Worm (Caenorhabditis elegans) whole organism, mixed stage, embryonic: Measurements from ENCODE around the gene F27E5.5.
A peak's percentile ranks its signal among the peaks of the same experiment; 100 is the strongest.

Source experiments
- M03D4.4 ChIP-seq: sonication (generic microtip); optimal IDR thresholded peaks from 2 replicates; lab custom pipeline; 2017; ENCODE audit warnings: mild to moderate bottlenecking, missing genetic modification characterization, missing compliant biosample characterization
- ces-1 ChIP-seq: fragments of 150-350 bp; optimal IDR thresholded peaks from 2 replicates; lab custom pipeline; 2014; ENCODE audit warnings: missing biosample characterization, missing genetic modification reagents, missing genetic modification characterization
- lin-13 ChIP-seq: fragments of 150-350 bp; optimal IDR thresholded peaks from 2 replicates; lab custom pipeline; 2014; ENCODE audit warnings: missing biosample characterization, missing genetic modification characterization
- mls-2 ChIP-seq: sonication (generic microtip); optimal IDR thresholded peaks from 2 replicates; lab custom pipeline; 2016; ENCODE audit warnings: mild to moderate bottlenecking, missing genetic modification characterization, moderate library complexity, missing compliant biosample characterization
- pha-4 ChIP-seq: fragments of 150-350 bp; optimal IDR thresholded peaks from 2 replicates; lab custom pipeline; 2018; ENCODE audit warnings: missing biosample characterization, missing genetic modification reagents, missing genetic modification characterization
- sem-2 ChIP-seq: fragments of 200-800 bp; sonication (Bioruptor generic); optimal IDR thresholded peaks from 2 replicates; lab custom pipeline; 2018; ENCODE audit warnings: mild to moderate bottlenecking, missing genetic modification characterization, missing compliant biosample characterization
- zip-8 ChIP-seq: fragments of 150-350 bp; optimal IDR thresholded peaks from 2 replicates; lab custom pipeline; 2014; ENCODE audit warnings: missing biosample characterization, missing genetic modification characterization

F27E5.5 gene

DNA sequence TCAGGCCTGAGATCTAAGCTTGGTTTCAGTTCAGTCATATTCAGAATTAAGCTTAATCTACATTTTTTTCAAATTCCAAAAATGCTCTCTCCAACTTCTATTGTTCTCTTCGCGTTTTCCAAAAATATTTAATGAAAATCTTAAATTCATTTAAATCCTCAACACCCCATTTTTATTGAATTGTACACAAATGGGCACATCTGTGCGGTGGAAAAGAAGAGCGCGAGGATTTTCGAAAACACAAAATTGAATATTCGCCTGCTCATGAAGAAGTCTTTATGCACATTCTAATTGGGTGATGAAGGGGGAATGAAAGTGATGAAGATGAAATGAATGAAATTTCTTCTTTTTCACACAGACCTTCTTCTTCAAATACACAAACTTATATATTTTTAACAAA lies 47.2 kb downstream of the F27E5.5 start:
- no peak for TF ChIP-seq mls-2 (tag; lab: Kevin White, UChicago)
- TF ChIP-seq lin-13 = no peak
- no peak for TF ChIP-seq sem-2 (GFP tag; lab: Kevin White, UChicago)
- peak; percentile 92 for TF ChIP-seq ces-1 (GFP tag; lab: Kevin White, UChicago)
- no peak for TF ChIP-seq zip-8 (tag; lab: Kevin White, UChicago)
- no peak for TF ChIP-seq pha-4 (tag; lab: Kevin White, UChicago)
- no peak for TF ChIP-seq M03D4.4 (tag; lab: Kevin White, UChicago)
